Worm (Caenorhabditis elegans) whole organism, midembryonic: ENCODE results near the gene W03C9.5.

ENCODE experiments used
- T22C8.4 ChIP-seq: fragments of 200-800 bp; sonication (Bioruptor generic); IDR thresholded peaks from 2 replicates; pipeline ENCODE4 v1.3.6; 2022; ENCODE audit warnings: missing genetic modification characterization, missing compliant biosample characterization
- cog-1 ChIP-seq: sonication (generic microtip); optimal IDR thresholded peaks from 2 replicates; lab custom pipeline; 2016; ENCODE audit warnings: missing genetic modification characterization, missing compliant biosample characterization
- flt-1 ChIP-seq: fragments of 200-800 bp; sonication (Bioruptor generic); IDR thresholded peaks from 2 replicates; pipeline ENCODE4 v1.3.6; 2022; ENCODE audit warnings: missing genetic modification characterization, missing compliant biosample characterization
- klf-2 ChIP-seq: fragments of 200-800 bp; sonication (Bioruptor generic); conservative IDR thresholded peaks from 2 replicates; pipeline ENCODE4 v1.3.6; 2022; ENCODE audit warnings: missing genetic modification reagents, missing genetic modification characterization, missing compliant biosample characterization
- med-1 ChIP-seq: sonication (generic microtip); optimal IDR thresholded peaks from 2 replicates; lab custom pipeline; 2017; ENCODE audit warnings: missing genetic modification characterization, mild to moderate bottlenecking, missing compliant biosample characterization, antibody characterized with exemption, missing genetic modification reagents; ENCODE audit not compliant: insufficient read depth
- ref-1 ChIP-seq: fragments of 200-800 bp; sonication (Bioruptor generic); conservative IDR thresholded peaks from 2 replicates; pipeline ENCODE4 v1.3.6; 2022; ENCODE audit warnings: missing genetic modification reagents, missing genetic modification characterization, missing compliant biosample characterization
- tab-1 ChIP-seq: fragments of 200-800 bp; sonication (Bioruptor generic); IDR thresholded peaks from 2 replicates; pipeline ENCODE4 v1.3.6; 2022; ENCODE audit warnings: missing genetic modification characterization, missing compliant biosample characterization
- ztf-23 ChIP-seq: fragments of 200-800 bp; sonication (Bioruptor generic); IDR thresholded peaks from 2 replicates; pipeline ENCODE4 v1.3.6; 2022; ENCODE audit warnings: missing genetic modification reagents, missing genetic modification characterization, missing compliant biosample characterization
- ztf-29 ChIP-seq: fragments of 200-800 bp; sonication (Bioruptor generic); IDR thresholded peaks from 2 replicates; pipeline ENCODE4 v1.3.6; 2022; ENCODE audit warnings: missing genetic modification reagents, missing genetic modification characterization, missing compliant biosample characterization

ce11 chrII:11998903-11999302, 31.6 kb upstream of the W03C9.5 start, which contains the start of gene Y17G7B.23:
- TF ChIP-seq ztf-23 (GFP tag; lab: Robert Waterston, UW) (no peak), ref-1 (GFP tag; lab: Robert Waterston, UW) (no peak), ztf-29 (GFP tag; lab: Robert Waterston, UW) (no peak), flt-1 (no peak), med-1 (GFP tag; lab: Kevin White, UChicago) (no peak), tab-1 (GFP tag; lab: Robert Waterston, UW) (no peak), klf-2 (GFP tag; lab: Robert Waterston, UW) (no peak), T22C8.4 (no peak), cog-1 (tag; lab: Kevin White, UChicago) (no peak)
